Worm (Caenorhabditis elegans): Measurements from ENCODE around the gene Y94H6A.5.

The Y94H6A.5 gene

DNA sequence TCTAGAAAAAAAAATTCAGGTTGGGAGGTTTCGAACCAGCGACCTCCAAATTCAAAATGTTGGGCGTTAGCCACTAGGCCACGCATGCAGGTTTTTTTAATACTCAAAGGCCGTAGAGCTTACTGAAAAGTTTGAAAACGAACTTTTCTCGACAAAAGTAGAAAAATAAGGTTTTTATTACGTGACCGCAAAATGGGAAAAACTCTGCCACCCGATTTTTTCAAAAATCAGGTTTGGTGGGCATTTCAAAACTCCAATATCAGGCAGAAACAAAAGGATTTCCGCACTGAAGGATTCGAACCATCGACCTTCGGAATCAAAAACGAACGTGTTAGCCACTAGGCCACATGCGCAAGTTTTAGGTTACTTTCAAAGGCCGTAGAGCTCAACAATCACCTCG lies 45.0 kb downstream of the Y94H6A.5 start (continued):
- TF ChIP-seq aly-2 (tag; optimal IDR thresholded peaks at IDR 0.05) (no peak), snpc-1.2 (GFP tag; IDR thresholded peaks at IDR 0.05) (0 out of 2 replicates have a peak, but pooled peaks have one; percentile 26), dmd-8 (GFP tag; IDR thresholded peaks at IDR 0.05) (peak; percentile 41; the same call in 1 of the 2 replicates), ces-1 (GFP tag; optimal IDR thresholded peaks at IDR 0.05) (no peak), lin-13 (GFP tag; optimal IDR thresholded peaks at IDR 0.05) (no peak), nhr-6 (tag; optimal IDR thresholded peaks at IDR 0.05) (no peak), hmg-1.1 (GFP tag; IDR thresholded peaks at IDR 0.05) (no peak), nhr-28 (tag; optimal IDR thresholded peaks at IDR 0.05) (no peak), mdl-1 (tag; optimal IDR thresholded peaks at IDR 0.05) (no peak), mdt-29 (GFP tag; IDR thresholded peaks at IDR 0.05) (no peak), pha-4 (GFP tag; IDR thresholded peaks at IDR 0.05) (peak; percentile 72; the same call in 1 of the 2 replicates), pha-4 (tag; optimal IDR thresholded peaks at IDR 0.05) (no peak), Y48G9A.11 (GFP tag; IDR thresholded peaks at IDR 0.05) (peak; percentile 73), lin-38 (GFP tag; IDR thresholded peaks at IDR 0.05) (peak; percentile 74), rbr-2 (tag; optimal IDR thresholded peaks at IDR 0.05) (no peak), F26F4.8 (GFP tag; conservative IDR thresholded peaks at IDR 0.05) (0 out of 2 replicates have a peak, but pooled peaks have one; percentile 53), jun-1 (tag; optimal IDR thresholded peaks at IDR 0.05) (no peak), nhr-41 (GFP tag; IDR thresholded peaks at IDR 0.05) (no peak), arid-1 (GFP tag; conservative IDR thresholded peaks at IDR 0.05) (no peak), T26A8.4 (GFP tag; IDR thresholded peaks at IDR 0.05) (no peak), lsy-2 (tag; optimal IDR thresholded peaks at IDR 0.05) (no peak), lin-39 (tag; optimal IDR thresholded peaks at IDR 0.05) (no peak), spr-1 (tag; optimal IDR thresholded peaks at IDR 0.05) (peak; percentile 16), nhr-42 (GFP tag; IDR thresholded peaks at IDR 0.05) (no peak), hif-1 (tag; optimal IDR thresholded peaks at IDR 0.05) (no peak), F49E8.2 (tag; optimal IDR thresholded peaks at IDR 0.05; ENCODE audit: borderline replicate concordance) (no peak), sdz-12 (GFP tag; optimal IDR thresholded peaks at IDR 0.05) (no peak), ceh-44 (GFP tag; IDR thresholded peaks at IDR 0.05) (no peak), aha-1 (tag) (no peak), hlh-30 (tag; optimal IDR thresholded peaks at IDR 0.05; ENCODE audit: insufficient read depth) (no peak), nhr-111 (GFP tag; optimal IDR thresholded peaks at IDR 0.05) (peak; percentile 4), ceh-28 (tag; optimal IDR thresholded peaks at IDR 0.05) (no peak), saeg-2 (GFP tag; IDR thresholded peaks at IDR 0.05) (no peak), ceh-62 (tag; optimal IDR thresholded peaks at IDR 0.05) (no peak), daf-12 (tag; optimal IDR thresholded peaks at IDR 0.05) (no peak), zip-11 (GFP tag; IDR thresholded peaks at IDR 0.05) (no peak), nhr-77 (tag; optimal IDR thresholded peaks at IDR 0.05) (no peak), unc-39 (tag; optimal IDR thresholded peaks at IDR 0.05) (no peak), dmd-6 (GFP tag; IDR thresholded peaks at IDR 0.05) (no peak), nhr-48 (tag; optimal IDR thresholded peaks at IDR 0.05) (no peak), zip-2 (tag; optimal IDR thresholded peaks at IDR 0.05) (no peak), zag-1 (tag; optimal IDR thresholded peaks at IDR 0.05) (no peak), mes-2 (tag; optimal IDR thresholded peaks at IDR 0.05; ENCODE audit: poor library complexity, severe bottlenecking) (peak; percentile 9), zfp-2 (tag; optimal IDR thresholded peaks at IDR 0.05) (no peak), ztf-7 (tag; optimal IDR thresholded peaks at IDR 0.05) (no peak), egl-27 (tag; optimal IDR thresholded peaks at IDR 0.05) (no peak), vab-7 (GFP tag; IDR thresholded peaks at IDR 0.05) (peak; percentile 54), ceh-20 (GFP tag; IDR thresholded peaks at IDR 0.05) (no peak), nhr-76 (tag; optimal IDR thresholded peaks at IDR 0.05) (no peak), zfp-3 (GFP tag; conservative IDR thresholded peaks at IDR 0.05) (0 out of 2 replicates have a peak, but pooled peaks have one; percentile 61), fkh-10 (GFP tag; optimal IDR thresholded peaks at IDR 0.05) (no peak), cey-2 (tag; optimal IDR thresholded peaks at IDR 0.05; ENCODE audit: borderline replicate concordance, insufficient read depth) (no peak)

Data from whole organism, L4 larva.